Fruit fly (Drosophila melanogaster): ENCODE measurements around the gene lmgB.

The lmgB gene

dm6 chr2L:8517256-8517694 is 11.1 kb downstream of the lmgB start, which contains the start of the genes mRpL51 and Uba4 (continued):
- TF ChIP-seq CG8388 (GFP tag; optimal IDR thresholded peaks at IDR 0.05) (peak; percentile 26), bcd (GFP tag; optimal IDR thresholded peaks at IDR 0.05) (no peak), CG17385 (GFP tag; optimal IDR thresholded peaks at IDR 0.05) (peak; percentile 30), fd102C (GFP tag; optimal IDR thresholded peaks at IDR 0.05) (no peak), ATbp (GFP tag; optimal IDR thresholded peaks at IDR 0.05) (no peak), CG34422 (GFP tag; IDR thresholded peaks at IDR 0.05) (peak; percentile 65; the same call in 1 of the 3 replicates), CG2120 (GFP tag; optimal IDR thresholded peaks at IDR 0.05) (peak; percentile 66), chm (GFP tag; IDR thresholded peaks at IDR 0.05) (no peak), CG9932 (GFP tag; IDR thresholded peaks at IDR 0.05) (peak; percentile 32; the same call in 1 of the 2 replicates), Dref (GFP tag; IDR thresholded peaks at IDR 0.05) (peak; percentile 62), HLH4C (GFP tag; IDR thresholded peaks at IDR 0.05; ENCODE audit: partially characterized antibody) (peak; percentile 69), tx (GFP tag; optimal IDR thresholded peaks at IDR 0.05) (peak; percentile 33), da (GFP tag; optimal IDR thresholded peaks at IDR 0.05) (peak; percentile 23), MESR4 (GFP tag; optimal IDR thresholded peaks at IDR 0.05) (peak; percentile 46), scrt (GFP tag; optimal IDR thresholded peaks at IDR 0.05) (no peak), Dip3 (GFP tag; optimal IDR thresholded peaks at IDR 0.05) (peak; percentile 33), slou (GFP tag; optimal IDR thresholded peaks at IDR 0.05) (peak; percentile 14), Pdp1 (GFP tag; optimal IDR thresholded peaks at IDR 0.05) (peak; percentile 37 to 89), chif (GFP tag; optimal IDR thresholded peaks at IDR 0.05) (peak in 1 of 2 experiments; percentile 18), CG9437 (GFP tag; optimal IDR thresholded peaks at IDR 0.05) (no peak), CG34376 (GFP tag; optimal IDR thresholded peaks at IDR 0.05) (peak; percentile 35), nmo (GFP tag; optimal IDR thresholded peaks at IDR 0.05) (peak; percentile 30), lab (GFP tag; optimal IDR thresholded peaks at IDR 0.05) (no peak), CG30403 (GFP tag; optimal IDR thresholded peaks at IDR 0.05) (peak; percentile 53), Dp (GFP tag; optimal IDR thresholded peaks at IDR 0.05) (peak; percentile 58), C15 (GFP tag; IDR thresholded peaks at IDR 0.05) (no peak), NfI (GFP tag; optimal IDR thresholded peaks at IDR 0.05) (peak; percentile 41), CG18262 (tag; optimal IDR thresholded peaks at IDR 0.05) (peak; percentile 25), Sry-δ (GFP tag; optimal IDR thresholded peaks at IDR 0.05) (peak; percentile 74), dm (GFP tag; optimal IDR thresholded peaks at IDR 0.05) (peak; percentile 63), sens (GFP tag) (peak; percentile 93), bab2 (GFP tag; optimal IDR thresholded peaks at IDR 0.05) (peak; percentile 51), Kr (GFP tag; optimal IDR thresholded peaks at IDR 0.05) (no peak), CG14710 (tag; optimal IDR thresholded peaks at IDR 0.05) (peak; percentile 72), Rx (GFP tag; IDR thresholded peaks at IDR 0.05) (no peak), CG14860 (GFP tag; IDR thresholded peaks at IDR 0.05; ENCODE audit: partially characterized antibody) (0 out of 3 replicates have a peak, but pooled peaks have one; percentile 52), tll (GFP tag; optimal IDR thresholded peaks at IDR 0.05) (peak in 1 of 2 experiments; percentile 31), ERR (GFP tag; optimal IDR thresholded peaks at IDR 0.05) (peak; percentile 23), ind (GFP tag; optimal IDR thresholded peaks at IDR 0.05) (peak; percentile 41), CG3995 (GFP tag; optimal IDR thresholded peaks at IDR 0.05) (peak; percentile 79), ssp (GFP tag; IDR thresholded peaks at IDR 0.05) (no peak), Scr (GFP tag; IDR thresholded peaks at IDR 0.05; ENCODE audit: partially characterized antibody) (peak; percentile 66), az2 (GFP tag; optimal IDR thresholded peaks at IDR 0.05) (peak; percentile 31), CG4617 (GFP tag; optimal IDR thresholded peaks at IDR 0.05; ENCODE audit: borderline replicate concordance) (peak; percentile 28), pum (GFP tag; optimal IDR thresholded peaks at IDR 0.05) (peak; percentile 25), Blimp-1 (GFP tag; optimal IDR thresholded peaks at IDR 0.05) (peak; percentile 24), CG4854 (GFP tag; optimal IDR thresholded peaks at IDR 0.05) (peak; percentile 15), CG1603 (tag; optimal IDR thresholded peaks at IDR 0.05) (peak; percentile 74), Max (GFP tag; optimal IDR thresholded peaks at IDR 0.05) (peak; percentile 44), CG8089 (GFP tag; optimal IDR thresholded peaks at IDR 0.05) (no peak)
